Worm (Caenorhabditis elegans): ENCODE measurements around the gene T01C1.4.

DNA sequence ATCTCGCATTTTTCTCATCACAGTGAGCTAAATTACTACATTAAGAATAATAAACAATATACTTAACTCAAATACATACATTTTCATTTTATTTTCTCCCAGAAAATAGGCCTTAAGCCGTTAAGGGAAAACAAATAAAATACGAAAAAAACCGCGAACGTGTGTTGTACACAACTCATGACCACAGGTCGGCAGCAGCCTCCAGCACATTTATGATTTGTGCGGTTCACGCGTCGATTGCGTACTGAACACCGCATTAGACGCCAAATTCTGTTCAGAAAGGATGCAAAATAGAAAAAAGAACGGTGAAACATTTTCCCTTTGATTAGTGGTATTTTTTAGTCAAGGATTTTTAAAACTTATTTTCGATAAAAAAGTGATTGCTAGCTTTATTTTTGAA lies 37.7 kb downstream of the T01C1.4 start:
- TF ChIP-seq nhr-77 (tag; optimal IDR thresholded peaks at IDR 0.05) = no peak
- TF ChIP-seq ama-1 (optimal IDR thresholded peaks at IDR 0.05) = no peak
- no peak for TF ChIP-seq mdl-1 (tag; optimal IDR thresholded peaks at IDR 0.05)

All from whole organism, L2 larva.